Fruit fly (Drosophila melanogaster) whole organism, prepupa: ENCODE results near the gene CG12259.

Source experiments
- CG6792 ChIP-seq: fragments of 200-800 bp; sonication (Bioruptor generic); optimal IDR thresholded peaks from 3 replicates; lab custom pipeline; 2016; ENCODE audit warnings: missing biosample characterization, missing genetic modification characterization
- CG6854 ChIP-seq: fragments of 200-800 bp; sonication (Bioruptor generic); optimal IDR thresholded peaks from 2 replicates; lab custom pipeline; 2017; ENCODE audit warnings: missing biosample characterization, mild to moderate bottlenecking, missing genetic modification characterization
- Eip93F ChIP-seq: fragments of 200-800 bp; sonication (Bioruptor generic); optimal IDR thresholded peaks from 2 replicates; lab custom pipeline; 2016; ENCODE audit warnings: missing biosample characterization, mild to moderate bottlenecking, missing genetic modification characterization
- Sox15 ChIP-seq: fragments of 200-800 bp; sonication (Bioruptor generic); optimal IDR thresholded peaks from 3 replicates; lab custom pipeline; 2016; ENCODE audit warnings: missing biosample characterization, missing genetic modification characterization
- achi ChIP-seq: fragments of 200-800 bp; sonication (Bioruptor generic); optimal IDR thresholded peaks from 3 replicates; lab custom pipeline; 2016; ENCODE audit warnings: missing biosample characterization, missing genetic modification characterization
- dsx ChIP-seq: fragments of 200-800 bp; optimal IDR thresholded peaks from 3 replicates; lab custom pipeline; 2019; ENCODE audit warnings: missing biosample characterization, mild to moderate bottlenecking, missing genetic modification characterization, moderate library complexity; ENCODE audit not compliant: poor library complexity, severe bottlenecking
- topi ChIP-seq: fragments of 200-800 bp; sonication (Bioruptor generic); optimal IDR thresholded peaks from 3 replicates; lab custom pipeline; 2016; ENCODE audit warnings: missing biosample characterization, missing genetic modification characterization

DNA sequence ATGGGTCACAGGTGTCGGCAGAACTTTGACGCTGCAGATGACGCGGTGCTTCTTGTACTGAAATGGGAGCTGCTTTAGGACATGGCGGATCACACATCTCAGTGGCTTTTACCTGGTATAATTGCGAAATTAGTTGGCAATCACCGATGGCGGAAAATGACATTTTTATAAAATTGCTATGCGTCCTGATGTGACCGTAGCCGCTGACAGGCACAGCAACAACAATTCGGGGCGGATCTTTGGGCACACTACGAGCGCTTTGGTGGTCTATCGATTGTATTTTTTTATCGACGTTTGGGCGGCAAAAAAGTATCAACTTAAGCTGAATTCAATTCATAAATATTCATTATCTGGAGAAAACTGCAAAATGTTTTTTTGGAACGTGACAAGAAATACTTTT, 33.0 kb upstream of the CG12259 start, which contains the start of gene CG4951:
- TF ChIP-seq achi (GFP tag; lab: Kevin White, UChicago): no peak
- no peak for TF ChIP-seq Eip93F (GFP tag; lab: Kevin White, UChicago)
- TF ChIP-seq dsx (GFP tag; lab: Kevin White, UChicago): no peak
- no peak for TF ChIP-seq CG6854 (GFP tag; lab: Kevin White, UChicago)
- no peak for TF ChIP-seq CG6792 (GFP tag; lab: Kevin White, UChicago)
- TF ChIP-seq Sox15 (GFP tag; lab: Kevin White, UChicago): no peak
- TF ChIP-seq topi (GFP tag; lab: Kevin White, UChicago): no peak
